Fruit fly (Drosophila melanogaster) whole organism, embryonic: ENCODE data around the gene Nepl21.

ENCODE experiments used
- Atf-2 ChIP-seq: fragments of 200-800 bp; sonication (Bioruptor generic); optimal IDR thresholded peaks from 2 replicates; lab custom pipeline; 2016; ENCODE audit warnings: missing biosample characterization, missing genetic modification characterization
- CG10431 ChIP-seq: fragments of 200-800 bp; sonication (Bioruptor generic); optimal IDR thresholded peaks from 3 replicates; lab custom pipeline; 2018; ENCODE audit warnings: missing biosample characterization, mild to moderate bottlenecking, missing genetic modification characterization
- CG10462 ChIP-seq: fragments of 200-800 bp; sonication (Bioruptor generic); optimal IDR thresholded peaks from 2 replicates; lab custom pipeline; 2016; ENCODE audit warnings: missing biosample characterization, missing genetic modification characterization
- CG10959 ChIP-seq: fragments of 200-800 bp; sonication (Bioruptor generic); IDR thresholded peaks from 2 replicates; pipeline ENCODE4 v1.3.6; 2022; ENCODE audit warnings: missing biosample characterization, missing genetic modification characterization
- CG12299 ChIP-seq: fragments of 200-800 bp; sonication (Bioruptor generic); optimal IDR thresholded peaks from 2 replicates; lab custom pipeline; 2018; ENCODE audit warnings: missing biosample characterization, mild to moderate bottlenecking, missing genetic modification characterization
- CG15601 ChIP-seq: fragments of 200-800 bp; sonication (Bioruptor generic); optimal IDR thresholded peaks from 3 replicates; lab custom pipeline; 2019; ENCODE audit warnings: missing biosample characterization, mild to moderate bottlenecking, missing genetic modification characterization, moderate library complexity
- CG15696 ChIP-seq: fragments of 200-800 bp; sonication (Bioruptor generic); optimal IDR thresholded peaks from 2 replicates; lab custom pipeline; 2019; ENCODE audit warnings: missing biosample characterization, mild to moderate bottlenecking, missing genetic modification characterization, moderate library complexity
- CG34376 ChIP-seq: fragments of 200-800 bp; sonication (Bioruptor generic); optimal IDR thresholded peaks from 2 replicates; lab custom pipeline; 2018; ENCODE audit warnings: missing biosample characterization, mild to moderate bottlenecking, missing genetic modification characterization
- CG4328 ChIP-seq: fragments of 200-800 bp; sonication (Bioruptor generic); optimal IDR thresholded peaks from 3 replicates; lab custom pipeline; 2017; ENCODE audit warnings: missing biosample characterization, missing genetic modification reagents, missing genetic modification characterization
- CG7372 ChIP-seq: fragments of 200-800 bp; sonication (Bioruptor generic); IDR thresholded peaks from 2 replicates; pipeline ENCODE4 v1.3.6; 2022; ENCODE audit warnings: missing biosample characterization, missing genetic modification characterization
- Camta ChIP-seq: fragments of 200-800 bp; sonication (Bioruptor generic); optimal IDR thresholded peaks from 2 replicates; lab custom pipeline; 2016; ENCODE audit warnings: missing biosample characterization, missing genetic modification characterization
- D ChIP-seq, 2 experiments: fragments of 200-800 bp in 1 of 2; fragments of >200 bp in 1 of 2; sonication (Bioruptor generic) in 1 of 2; optimal IDR thresholded peaks; 2 replicates in 1 of 2; 3 replicates in 1 of 2; lab custom pipeline; 2017; ENCODE audit warnings: mild to moderate bottlenecking in 1 of 2, missing biosample characterization in 1 of 2, missing genetic modification characterization in 1 of 2, missing genetic modification reagents in 1 of 2
- Ets65A ChIP-seq: fragments of 200-800 bp; sonication (Bioruptor generic); peaks from one replicate; lab custom pipeline; 2016; ENCODE audit warnings: missing biosample characterization, missing genetic modification characterization
- HmgD ChIP-seq: fragments of 200-800 bp; sonication (Bioruptor generic); optimal IDR thresholded peaks from 3 replicates; lab custom pipeline; 2016; ENCODE audit warnings: missing biosample characterization, missing genetic modification characterization
- Hr78 ChIP-seq, 2 experiments: fragments of 200-800 bp in 1 of 2; fragments of >200 bp in 1 of 2; sonication (Bioruptor generic) in 1 of 2; optimal IDR thresholded peaks; 2 replicates each; lab custom pipeline; 2017 to 2019; ENCODE audit warnings: missing biosample characterization in 2 of 2, missing genetic modification characterization in 2 of 2, mild to moderate bottlenecking in 1 of 2, moderate library complexity in 1 of 2
- Med ChIP-seq: fragments of 200-800 bp; sonication (Bioruptor generic); peaks from one replicate; lab custom pipeline; 2016; ENCODE audit warnings: missing biosample characterization, missing genetic modification characterization, mild to moderate bottlenecking, inconsistent platforms, moderate library complexity
- NC2α ChIP-seq: fragments of 200-800 bp; sonication (Bioruptor generic); optimal IDR thresholded peaks from 2 replicates; lab custom pipeline; 2016; ENCODE audit warnings: missing biosample characterization, missing genetic modification characterization
- Neu2 ChIP-seq: fragments of 200-800 bp; sonication (Bioruptor generic); optimal IDR thresholded peaks from 3 replicates; lab custom pipeline; 2016; ENCODE audit warnings: missing biosample characterization, missing genetic modification characterization, borderline replicate concordance
- Nf-YA ChIP-seq: fragments of 200-800 bp; sonication (Bioruptor generic); IDR thresholded peaks from 2 replicates; pipeline ENCODE4 v1.3.6; 2022; ENCODE audit warnings: missing biosample characterization, missing genetic modification characterization
- Nf-YB ChIP-seq: fragments of 200-800 bp; sonication (Bioruptor generic); optimal IDR thresholded peaks from 3 replicates; lab custom pipeline; 2019; ENCODE audit warnings: missing biosample characterization, mild to moderate bottlenecking, missing genetic modification characterization, moderate library complexity
- Pdp1 ChIP-seq, 2 experiments: fragments of 200-800 bp; sonication (Bioruptor generic); optimal IDR thresholded peaks; 3 replicates each; lab custom pipeline; 2016; ENCODE audit warnings: missing biosample characterization in 2 of 2, missing genetic modification characterization in 2 of 2, mild to moderate bottlenecking in 1 of 2, moderate library complexity in 1 of 2
- Side ChIP-seq: fragments of 200-800 bp; sonication (Bioruptor generic); optimal IDR thresholded peaks from 2 replicates; lab custom pipeline; 2016; ENCODE audit warnings: missing biosample characterization, missing genetic modification characterization
- bbx ChIP-seq: fragments of 200-800 bp; sonication (Bioruptor generic); IDR thresholded peaks from 2 replicates; pipeline ENCODE4 v1.3.6; 2022; ENCODE audit warnings: missing biosample characterization, missing genetic modification characterization; ENCODE audit not compliant: partially characterized antibody
- bcd ChIP-seq: fragments of 200-800 bp; sonication (Bioruptor generic); optimal IDR thresholded peaks from 2 replicates; lab custom pipeline; 2017; ENCODE audit warnings: missing biosample characterization, mild to moderate bottlenecking, missing genetic modification characterization
- cas ChIP-seq: fragments of 200-800 bp; sonication (Bioruptor generic); IDR thresholded peaks from 2 replicates; pipeline ENCODE4 v1.3.6; 2022; ENCODE audit warnings: missing biosample characterization, missing genetic modification characterization
- chinmo ChIP-seq: fragments of 200-800 bp; sonication (Bioruptor generic); IDR thresholded peaks from 4 replicates; pipeline ENCODE4 v1.3.6; 2022; ENCODE audit warnings: missing biosample characterization, missing genetic modification characterization; ENCODE audit not compliant: partially characterized antibody
- chm ChIP-seq: fragments of 200-800 bp; sonication (Bioruptor generic); IDR thresholded peaks from 2 replicates; pipeline ENCODE4 v1.3.6; 2022; ENCODE audit warnings: missing biosample characterization, missing genetic modification characterization
- crol ChIP-seq: fragments of 200-800 bp; sonication (Bioruptor generic); IDR thresholded peaks from 2 replicates; pipeline ENCODE4 v1.3.6; 2022; ENCODE audit warnings: missing biosample characterization, missing genetic modification characterization
- exex ChIP-seq: fragments of 200-800 bp; sonication (Bioruptor generic); optimal IDR thresholded peaks from 4 replicates; lab custom pipeline; 2018; ENCODE audit warnings: missing biosample characterization, mild to moderate bottlenecking, missing genetic modification characterization, moderate library complexity
- fd102C ChIP-seq: fragments of 200-800 bp; sonication (Bioruptor generic); optimal IDR thresholded peaks from 2 replicates; lab custom pipeline; 2018; ENCODE audit warnings: missing biosample characterization, mild to moderate bottlenecking, missing genetic modification characterization, moderate library complexity
- fu2 ChIP-seq: fragments of 200-800 bp; sonication (Bioruptor generic); optimal IDR thresholded peaks from 2 replicates; lab custom pipeline; 2016; ENCODE audit warnings: missing biosample characterization, missing genetic modification characterization
- grau ChIP-seq: fragments of 200-800 bp; optimal IDR thresholded peaks from 3 replicates; lab custom pipeline; 2019; ENCODE audit warnings: missing biosample characterization, mild to moderate bottlenecking, missing genetic modification characterization, moderate library complexity
- grn ChIP-seq: fragments of 200-800 bp; sonication (Bioruptor generic); optimal IDR thresholded peaks from 3 replicates; lab custom pipeline; 2017; ENCODE audit warnings: missing biosample characterization, missing genetic modification characterization
- gt ChIP-seq: fragments of 200-800 bp; sonication (Bioruptor generic); IDR thresholded peaks from 2 replicates; pipeline ENCODE4 v1.3.6; 2022; ENCODE audit warnings: missing biosample characterization, missing genetic modification characterization
- kay ChIP-seq: fragments of 200-800 bp; sonication (Bioruptor generic); optimal IDR thresholded peaks from 2 replicates; lab custom pipeline; 2016; ENCODE audit warnings: missing biosample characterization, missing genetic modification characterization
- lbe ChIP-seq: fragments of 200-800 bp; sonication (Bioruptor generic); optimal IDR thresholded peaks from 2 replicates; lab custom pipeline; 2016; ENCODE audit warnings: missing biosample characterization, mild to moderate bottlenecking, missing genetic modification characterization
- mirr ChIP-seq: fragments of 200-800 bp; sonication (Bioruptor generic); optimal IDR thresholded peaks from 3 replicates; lab custom pipeline; 2018; ENCODE audit warnings: missing biosample characterization, mild to moderate bottlenecking, missing genetic modification characterization
- pfk ChIP-seq: fragments of 200-800 bp; sonication (Bioruptor generic); optimal IDR thresholded peaks from 2 replicates; lab custom pipeline; 2018; ENCODE audit warnings: missing biosample characterization, mild to moderate bottlenecking, missing genetic modification characterization, moderate library complexity
- seq ChIP-seq: fragments of 200-800 bp; sonication (Bioruptor generic); IDR thresholded peaks from 2 replicates; pipeline ENCODE4 v1.3.6; 2022; ENCODE audit warnings: missing biosample characterization, missing genetic modification characterization
- sug ChIP-seq: fragments of 200-800 bp; optimal IDR thresholded peaks from 2 replicates; lab custom pipeline; 2019; ENCODE audit warnings: missing biosample characterization, mild to moderate bottlenecking, missing genetic modification characterization, moderate library complexity
- tio ChIP-seq: fragments of 200-800 bp; sonication (Bioruptor generic); optimal IDR thresholded peaks from 2 replicates; lab custom pipeline; 2017; ENCODE audit warnings: missing biosample characterization, missing genetic modification characterization, inconsistent platforms
- vnd ChIP-seq: fragments of 200-800 bp; sonication (Bioruptor generic); IDR thresholded peaks from 3 replicates; pipeline ENCODE4 v1.3.6; 2022; ENCODE audit warnings: missing biosample characterization, missing genetic modification characterization; ENCODE audit not compliant: partially characterized antibody
- z ChIP-seq: fragments of 200-800 bp; sonication (Bioruptor generic); IDR thresholded peaks from 3 replicates; pipeline ENCODE4 v1.3.6; 2022; ENCODE audit warnings: missing biosample characterization, missing genetic modification characterization
- zen ChIP-seq: fragments of 200-800 bp; sonication (Bioruptor generic); optimal IDR thresholded peaks from 3 replicates; lab custom pipeline; 2018; ENCODE audit warnings: missing biosample characterization, mild to moderate bottlenecking, missing genetic modification characterization, moderate library complexity
- zfh2 ChIP-seq: fragments of 200-800 bp; sonication (Bioruptor generic); optimal IDR thresholded peaks from 2 replicates; lab custom pipeline; 2016; ENCODE audit warnings: missing biosample characterization, missing genetic modification characterization

Gene Nepl21

dm6 chr3R:28898921-28899545, 15.5 kb downstream of the Nepl21 start (continued):
- TF ChIP-seq lbe (GFP tag; lab: Kevin White, UChicago) (no peak), Side (GFP tag; lab: Kevin White, UChicago) (no peak), gt (GFP tag; lab: Robert Waterston, UW) (no peak), CG4328 (GFP tag; lab: Kevin White, UChicago) (no peak), zfh2 (GFP tag; lab: Kevin White, UChicago) (no peak), zen (no peak), CG34376 (GFP tag; lab: Kevin White, UChicago) (peak; percentile 48), HmgD (GFP tag; lab: Kevin White, UChicago) (no peak), seq (GFP tag; lab: Robert Waterston, UW) (no peak), pfk (GFP tag; lab: Kevin White, UChicago) (no peak), NC2α (no peak), CG15601 (tag; lab: Kevin White, UChicago) (no peak), fu2 (GFP tag; lab: Kevin White, UChicago) (no peak), Atf-2 (GFP tag; lab: Kevin White, UChicago) (no peak), CG12299 (tag; lab: Kevin White, UChicago) (no peak), bbx (GFP tag; lab: Robert Waterston, UW) (no peak), CG7372 (GFP tag; lab: Robert Waterston, UW) (no peak), cas (GFP tag; lab: Robert Waterston, UW) (no peak), bcd (GFP tag; lab: Kevin White, UChicago) (no peak), Camta (GFP tag; lab: Kevin White, UChicago) (no peak), exex (tag; lab: Kevin White, UChicago) (peak; percentile 85)

dm6 chr3R:28901468-28902163, 18.1 kb downstream of the Nepl21 start:
- TF ChIP-seq mirr (GFP tag; lab: Kevin White, UChicago) (peak; percentile 57), CG10959 (GFP tag; lab: Robert Waterston, UW) (no peak), kay (no peak), chm (peak; percentile 22; the same call in 1 of the 2 replicates), Ets65A (GFP tag; lab: Kevin White, UChicago) (peak; percentile 71), grau (tag; lab: Kevin White, UChicago) (peak; percentile 34), CG10462 (GFP tag; lab: Kevin White, UChicago) (no peak), sug (tag; lab: Kevin White, UChicago) (peak; percentile 35), grn (GFP tag; lab: Kevin White, UChicago) (peak; percentile 97), Nf-YB (GFP tag; lab: Kevin White, UChicago) (no peak), crol (GFP tag; lab: Robert Waterston, UW) (peak; percentile 63; the same call in 1 of the 2 replicates), D (optimal IDR thresholded peaks at IDR 0.05; lab: Kevin White, UChicago) (peak; percentile 22), D (GFP tag; optimal IDR thresholded peaks at IDR 0.05; lab: Kevin White, UChicago) (no peak), Neu2 (no peak), z (peak; percentile 79), tio (GFP tag; lab: Kevin White, UChicago) (no peak), Hr78 (GFP tag; optimal IDR thresholded peaks at IDR 0.05; lab: Kevin White, UChicago) (peak in 1 of 2 experiments; percentile 1), Nf-YA (GFP tag; lab: Robert Waterston, UW) (no peak), exex (tag; lab: Kevin White, UChicago) (peak; percentile 77), chinmo (GFP tag; lab: Robert Waterston, UW) (peak; percentile 56; the same call in 1 of the 4 replicates), vnd (peak; percentile 58; the same call in 1 of the 3 replicates), Pdp1 (GFP tag; optimal IDR thresholded peaks at IDR 0.05; lab: Kevin White, UChicago) (peak in 1 of 2 experiments; percentile 93), CG10431 (GFP tag; lab: Kevin White, UChicago) (peak; percentile 69), CG15696 (no peak), fd102C (no peak), Med (peak; percentile 6)
